2 worm cellular contexts compared by ENCODE assay signal in genomic region chrV:16784806-16785205, ce11.
TF ChIP-seq lines count a peak whose summit lies in the region.

No protein-coding gene starts in this region.

TF ChIP-seq in whole organism, L4 larva, 104 proteins besides CTCF, POLR2A, EP300 and RAD21:
- TF ChIP-seq cey-2 (tag; optimal IDR thresholded peaks at IDR 0.05; lab: Kevin White, UChicago; ENCODE audit: borderline replicate concordance, insufficient read depth) (no peak), set-16 (GFP tag; IDR thresholded peaks at IDR 0.05; lab: Robert Waterston, UW) (peak; percentile 85), hlh-30 (tag; optimal IDR thresholded peaks at IDR 0.05; lab: Kevin White, UChicago; ENCODE audit: insufficient read depth) (no peak)

TF ChIP-seq in whole organism, young adult, 124 proteins besides CTCF, POLR2A, EP300 and RAD21:
- TF ChIP-seq sdz-38 (tag; optimal IDR thresholded peaks at IDR 0.05; lab: Kevin White, UChicago) = no peak
- TF ChIP-seq nfya-1 (tag; optimal IDR thresholded peaks at IDR 0.05; lab: Kevin White, UChicago; ENCODE audit: borderline replicate concordance, insufficient read depth) = peak; percentile 43
- 0 out of 2 replicates have a peak, but pooled peaks have one; percentile 22 for TF ChIP-seq K11D2.4 (GFP tag; IDR thresholded peaks at IDR 0.05; lab: Robert Waterston, UW)
- TF ChIP-seq ceh-40 (GFP tag; IDR thresholded peaks at IDR 0.05; lab: Robert Waterston, UW) = no peak
- peak; percentile 50; the same call in 1 of the 2 replicates for TF ChIP-seq egrh-3 (GFP tag; IDR thresholded peaks at IDR 0.05; lab: Robert Waterston, UW)
- no peak for TF ChIP-seq T07F8.4 (tag; optimal IDR thresholded peaks at IDR 0.05; lab: Kevin White, UChicago)
- TF ChIP-seq F57A8.1 (GFP tag; optimal IDR thresholded peaks at IDR 0.05; lab: Kevin White, UChicago) = no peak
- TF ChIP-seq let-607 (tag; optimal IDR thresholded peaks at IDR 0.05; lab: Kevin White, UChicago) = no peak
- TF ChIP-seq B0336.3 (GFP tag; IDR thresholded peaks at IDR 0.05; lab: Robert Waterston, UW) = no peak
- no peak for TF ChIP-seq ekl-4 (GFP tag; IDR thresholded peaks at IDR 0.05; lab: Robert Waterston, UW)
- no peak for TF ChIP-seq madf-3 (GFP tag; IDR thresholded peaks at IDR 0.05; lab: Robert Waterston, UW)
- peak; percentile 16 for TF ChIP-seq repo-1 (tag; optimal IDR thresholded peaks at IDR 0.05; lab: Kevin White, UChicago)
- no peak for TF ChIP-seq B0019.2 (GFP tag; conservative IDR thresholded peaks at IDR 0.05; lab: Robert Waterston, UW)
- TF ChIP-seq mel-28 (tag; optimal IDR thresholded peaks at IDR 0.05; lab: Kevin White, UChicago; ENCODE audit: borderline replicate concordance) = no peak
- TF ChIP-seq nhr-27 (tag; optimal IDR thresholded peaks at IDR 0.05; lab: Kevin White, UChicago) = no peak
- TF ChIP-seq zfh-2 (GFP tag; conservative IDR thresholded peaks at IDR 0.05; lab: Robert Waterston, UW) = peak; percentile 80
